Worm (Caenorhabditis elegans) whole organism, L3 larva: ENCODE results near the gene fig-1.

ENCODE experiments used
- R02D3.7 ChIP-seq: fragments of 150-350 bp; optimal IDR thresholded peaks from 2 replicates; lab custom pipeline; 2014; ENCODE audit warnings: missing biosample characterization, missing genetic modification characterization
- ZK546.5 ChIP-seq: sonication (generic microtip); optimal IDR thresholded peaks from 2 replicates; lab custom pipeline; 2017; ENCODE audit warnings: missing biosample characterization, missing genetic modification characterization
- aly-2 ChIP-seq: fragments of 150-350 bp; optimal IDR thresholded peaks from 2 replicates; lab custom pipeline; 2014; ENCODE audit warnings: missing biosample characterization, missing genetic modification characterization
- ama-1 ChIP-seq: fragments of 150-350 bp; optimal IDR thresholded peaks from 2 replicates; lab custom pipeline; 2018
- ceh-16 ChIP-seq: sonication (generic microtip); optimal IDR thresholded peaks from 2 replicates; lab custom pipeline; 2017; ENCODE audit warnings: missing biosample characterization, missing genetic modification characterization
- ceh-28 ChIP-seq: fragments of 150-350 bp; optimal IDR thresholded peaks from 2 replicates; lab custom pipeline; 2014; ENCODE audit warnings: missing biosample characterization, missing genetic modification reagents, missing genetic modification characterization
- ceh-82 ChIP-seq: fragments of 150-350 bp; optimal IDR thresholded peaks from 2 replicates; lab custom pipeline; 2014; ENCODE audit warnings: missing biosample characterization, missing genetic modification characterization
- ceh-9 ChIP-seq: sonication (generic microtip); optimal IDR thresholded peaks from 2 replicates; lab custom pipeline; 2018; ENCODE audit warnings: missing biosample characterization, missing genetic modification characterization
- daf-12 ChIP-seq: fragments of 150-350 bp; optimal IDR thresholded peaks from 2 replicates; lab custom pipeline; 2014; ENCODE audit warnings: missing biosample characterization, missing genetic modification reagents, missing genetic modification characterization
- egl-27 ChIP-seq: sonication (generic microtip); optimal IDR thresholded peaks from 4 replicates; lab custom pipeline; 2017; ENCODE audit warnings: missing biosample characterization, missing genetic modification reagents, missing genetic modification characterization
- egl-5 ChIP-seq: fragments of 150-350 bp; optimal IDR thresholded peaks from 2 replicates; lab custom pipeline; 2017; ENCODE audit warnings: missing biosample characterization, missing genetic modification reagents, missing genetic modification characterization, inconsistent platforms
- elt-1 ChIP-seq: fragments of 150-350 bp; optimal IDR thresholded peaks from 2 replicates; lab custom pipeline; 2014; ENCODE audit warnings: missing biosample characterization, missing genetic modification characterization
- elt-2 ChIP-seq: sonication (generic microtip); optimal IDR thresholded peaks from 2 replicates; lab custom pipeline; 2016; ENCODE audit warnings: missing genetic modification reagents, mild to moderate bottlenecking, missing genetic modification characterization, missing compliant biosample characterization
- elt-3 ChIP-seq, 3 experiments: fragments of 150-350 bp in 1 of 3; sonication (generic microtip) in 2 of 3; optimal IDR thresholded peaks; 2 replicates in 2 of 3; 4 replicates in 1 of 3; lab custom pipeline; 2014 to 2017; ENCODE audit warnings: missing biosample characterization in 3 of 3, missing genetic modification characterization in 3 of 3
- eor-1 ChIP-seq, 2 experiments: fragments of 150-350 bp; optimal IDR thresholded peaks; 2 replicates each; lab custom pipeline; 2014 to 2018; ENCODE audit warnings: missing biosample characterization in 2 of 2, missing genetic modification characterization in 2 of 2
- fkh-10 ChIP-seq: sonication (generic microtip); optimal IDR thresholded peaks from 2 replicates; lab custom pipeline; 2017; ENCODE audit warnings: missing biosample characterization, missing genetic modification reagents, missing genetic modification characterization
- fkh-2 ChIP-seq: fragments of 150-350 bp; optimal IDR thresholded peaks from 2 replicates; lab custom pipeline; 2014; ENCODE audit warnings: missing biosample characterization, missing genetic modification reagents, missing genetic modification characterization
- fos-1 ChIP-seq: fragments of 150-350 bp; optimal IDR thresholded peaks from 2 replicates; lab custom pipeline; 2014; ENCODE audit warnings: missing biosample characterization, missing genetic modification characterization
- hmg-11 ChIP-seq: sonication (generic microtip); optimal IDR thresholded peaks from 2 replicates; lab custom pipeline; 2016; ENCODE audit warnings: missing genetic modification characterization, missing compliant biosample characterization
- jun-1 ChIP-seq: fragments of 150-350 bp; optimal IDR thresholded peaks from 2 replicates; lab custom pipeline; 2014; ENCODE audit warnings: missing biosample characterization, missing genetic modification reagents, missing genetic modification characterization
- lin-15B ChIP-seq: fragments of 150-350 bp; optimal IDR thresholded peaks from 2 replicates; lab custom pipeline; 2014; ENCODE audit warnings: missing biosample characterization, missing genetic modification characterization
- lin-39 ChIP-seq: fragments of 150-350 bp; optimal IDR thresholded peaks from 2 replicates; lab custom pipeline; 2018; ENCODE audit warnings: missing biosample characterization, missing genetic modification reagents, missing genetic modification characterization
- lsy-12 ChIP-seq: sonication (generic microtip); optimal IDR thresholded peaks from 2 replicates; lab custom pipeline; 2016; ENCODE audit warnings: mild to moderate bottlenecking, missing genetic modification characterization, missing compliant biosample characterization
- mdl-1 ChIP-seq: fragments of 150-350 bp; optimal IDR thresholded peaks from 2 replicates; lab custom pipeline; 2014; ENCODE audit warnings: missing biosample characterization, missing genetic modification characterization
- mml-1 ChIP-seq: fragments of 150-350 bp; sonication (generic microtip); optimal IDR thresholded peaks from 3 replicates; lab custom pipeline; 2014; ENCODE audit warnings: missing biosample characterization, missing genetic modification characterization
- nfya-1 ChIP-seq: sonication (generic microtip); optimal IDR thresholded peaks from 2 replicates; lab custom pipeline; 2017; ENCODE audit warnings: missing genetic modification characterization, mild to moderate bottlenecking, missing compliant biosample characterization, antibody characterized with exemption, moderate library complexity; ENCODE audit not compliant: insufficient read depth
- nhr-11 ChIP-seq: fragments of 150-350 bp; optimal IDR thresholded peaks from 2 replicates; lab custom pipeline; 2014; ENCODE audit warnings: missing biosample characterization, missing genetic modification characterization
- nhr-12 ChIP-seq: fragments of 150-350 bp; optimal IDR thresholded peaks from 2 replicates; lab custom pipeline; 2014; ENCODE audit warnings: missing biosample characterization, missing genetic modification characterization
- nhr-23 ChIP-seq: fragments of 150-350 bp; optimal IDR thresholded peaks from 2 replicates; lab custom pipeline; 2014; ENCODE audit warnings: missing biosample characterization, missing genetic modification reagents, missing genetic modification characterization
- nhr-237 ChIP-seq: fragments of 150-350 bp; optimal IDR thresholded peaks from 2 replicates; lab custom pipeline; 2014; ENCODE audit warnings: missing biosample characterization, missing genetic modification characterization
- nhr-25 ChIP-seq: sonication (generic microtip); optimal IDR thresholded peaks from 2 replicates; lab custom pipeline; 2017; ENCODE audit warnings: missing biosample characterization, missing genetic modification characterization
- nhr-28 ChIP-seq: fragments of 150-350 bp; optimal IDR thresholded peaks from 2 replicates; lab custom pipeline; 2014; ENCODE audit warnings: missing biosample characterization, missing genetic modification characterization
- nhr-43 ChIP-seq: sonication (generic microtip); optimal IDR thresholded peaks from 2 replicates; lab custom pipeline; 2016; ENCODE audit warnings: mild to moderate bottlenecking, missing genetic modification characterization, missing compliant biosample characterization; ENCODE audit not compliant: poor library complexity, severe bottlenecking
- nhr-67 ChIP-seq: fragments of 150-350 bp; optimal IDR thresholded peaks from 2 replicates; lab custom pipeline; 2014; ENCODE audit warnings: missing biosample characterization, missing genetic modification characterization
- nhr-76 ChIP-seq: fragments of 150-350 bp; sonication (generic microtip); optimal IDR thresholded peaks from 5 replicates; lab custom pipeline; 2014; ENCODE audit warnings: missing biosample characterization, missing genetic modification characterization
- nhr-77 ChIP-seq: fragments of 150-350 bp; optimal IDR thresholded peaks from 2 replicates; lab custom pipeline; 2014; ENCODE audit warnings: missing biosample characterization, missing genetic modification characterization
- pha-4 ChIP-seq: fragments of 150-350 bp; optimal IDR thresholded peaks from 2 replicates; lab custom pipeline; 2014; ENCODE audit warnings: missing biosample characterization, missing genetic modification reagents, missing genetic modification characterization
- pqm-1 ChIP-seq: fragments of 150-350 bp; optimal IDR thresholded peaks from 2 replicates; lab custom pipeline; 2017; ENCODE audit warnings: missing biosample characterization, missing genetic modification characterization, inconsistent platforms
- sea-2 ChIP-seq: fragments of 150-350 bp; sonication (generic microtip); optimal IDR thresholded peaks from 4 replicates; lab custom pipeline; 2014; ENCODE audit warnings: missing biosample characterization, missing genetic modification reagents, missing genetic modification characterization
- skn-1 ChIP-seq: fragments of 150-350 bp; optimal IDR thresholded peaks from 2 replicates; lab custom pipeline; 2014; ENCODE audit warnings: missing biosample characterization, missing genetic modification characterization
- snpc-4 ChIP-seq: fragments of 150-350 bp; optimal IDR thresholded peaks from 2 replicates; lab custom pipeline; 2014; ENCODE audit warnings: missing biosample characterization, missing genetic modification characterization
- tbx-2 ChIP-seq: sonication (generic microtip); optimal IDR thresholded peaks from 2 replicates; lab custom pipeline; 2016; ENCODE audit warnings: mild to moderate bottlenecking, missing genetic modification characterization, missing compliant biosample characterization
- unc-39 ChIP-seq: sonication (generic microtip); optimal IDR thresholded peaks from 4 replicates; lab custom pipeline; 2017; ENCODE audit warnings: missing biosample characterization, missing genetic modification characterization
- unc-62 ChIP-seq: fragments of 150-350 bp; sonication (generic microtip); optimal IDR thresholded peaks from 4 replicates; lab custom pipeline; 2014; ENCODE audit warnings: missing biosample characterization, missing genetic modification reagents, missing genetic modification characterization
- zag-1 ChIP-seq: fragments of 150-350 bp; optimal IDR thresholded peaks from 2 replicates; lab custom pipeline; 2014; ENCODE audit warnings: missing biosample characterization, missing genetic modification characterization
- ztf-11 ChIP-seq: fragments of 150-350 bp; optimal IDR thresholded peaks from 2 replicates; lab custom pipeline; 2014; ENCODE audit warnings: missing biosample characterization, missing genetic modification characterization
- ztf-4 ChIP-seq: fragments of 150-350 bp; optimal IDR thresholded peaks from 2 replicates; lab custom pipeline; 2014; ENCODE audit warnings: missing biosample characterization, missing genetic modification characterization

The fig-1 gene

DNA sequence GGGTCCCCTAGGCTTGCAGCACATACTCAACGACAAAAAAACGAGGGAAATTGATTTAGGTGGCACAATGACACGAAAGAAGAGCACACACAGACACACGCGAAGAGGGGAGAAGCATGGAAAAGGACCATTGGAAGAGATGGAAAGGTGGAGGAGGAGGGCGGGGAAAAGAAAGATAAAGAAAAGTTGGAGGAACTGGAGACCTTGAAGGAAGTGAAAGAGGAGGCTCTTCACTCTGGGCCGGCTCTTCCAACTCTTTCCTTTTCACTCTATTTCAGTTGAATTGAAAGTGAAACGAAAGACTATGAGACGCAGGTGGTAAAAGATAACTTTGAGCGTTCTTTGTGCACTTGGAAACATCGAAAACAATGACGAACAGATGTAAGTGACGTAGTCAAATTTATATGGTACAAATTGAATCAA lies 19.6 kb downstream of the fig-1 start:
- TF ChIP-seq egl-5 (tag; lab: Kevin White, UChicago): peak; percentile 76
- no peak for TF ChIP-seq mml-1
- no peak for TF ChIP-seq ceh-82
- no peak for TF ChIP-seq daf-12
- no peak for TF ChIP-seq sea-2 (GFP tag; lab: Kevin White, UChicago)
- TF ChIP-seq mdl-1: no peak
- TF ChIP-seq nhr-25 (tag; lab: Kevin White, UChicago): no peak
- TF ChIP-seq elt-2 (tag; lab: Kevin White, UChicago): peak; percentile 27
- no peak for TF ChIP-seq nhr-12 (tag; lab: Kevin White, UChicago)
- peak; percentile 51 for TF ChIP-seq nhr-11 (tag; lab: Kevin White, UChicago)
- peak; percentile 81 for TF ChIP-seq hmg-11
- TF ChIP-seq snpc-4: peak; percentile 42
- no peak for TF ChIP-seq R02D3.7
- no peak for TF ChIP-seq ceh-16
- TF ChIP-seq lin-39 (tag; lab: Kevin White, UChicago): peak; percentile 56
- TF ChIP-seq ceh-28: peak; percentile 32
- TF ChIP-seq lsy-12: peak; percentile 43
- no peak for TF ChIP-seq fkh-2 (tag; lab: Kevin White, UChicago)
- peak; percentile 67 for TF ChIP-seq fkh-10
- no peak for TF ChIP-seq nhr-67 (tag; lab: Kevin White, UChicago)
- TF ChIP-seq jun-1 (tag; lab: Kevin White, UChicago): peak; percentile 52
- no peak for TF ChIP-seq ZK546.5 (tag; lab: Kevin White, UChicago)
- peak; percentile 59 for TF ChIP-seq tbx-2 (tag; lab: Kevin White, UChicago)
- peak; percentile 34 for TF ChIP-seq pha-4 (tag; lab: Kevin White, UChicago)
- TF ChIP-seq nhr-28: no peak
- no peak for TF ChIP-seq zag-1
- TF ChIP-seq nfya-1 (tag; lab: Kevin White, UChicago): peak; percentile 73
- no peak for TF ChIP-seq elt-1 (tag; lab: Kevin White, UChicago)
- no peak for TF ChIP-seq unc-39 (tag; lab: Kevin White, UChicago)
- TF ChIP-seq ztf-4: no peak
- TF ChIP-seq fos-1: no peak
- TF ChIP-seq elt-3 (tag; optimal IDR thresholded peaks at IDR 0.05; lab: Kevin White, UChicago): no peak
- no peak for TF ChIP-seq nhr-23
- peak; percentile 60 for TF ChIP-seq ama-1 (lab: Kevin White, UChicago)
- TF ChIP-seq pqm-1 (tag; lab: Kevin White, UChicago): peak; percentile 20
- no peak for TF ChIP-seq unc-62
- TF ChIP-seq aly-2 (tag; lab: Kevin White, UChicago): no peak
- TF ChIP-seq nhr-43 (tag; lab: Kevin White, UChicago): no peak
- TF ChIP-seq egl-27 (tag; lab: Kevin White, UChicago): no peak
- TF ChIP-seq skn-1: no peak
- TF ChIP-seq nhr-237 (tag; lab: Kevin White, UChicago): no peak
- no peak for TF ChIP-seq nhr-77 (tag; lab: Kevin White, UChicago)
- TF ChIP-seq nhr-76 (tag; lab: Kevin White, UChicago): no peak
- TF ChIP-seq eor-1 (tag; optimal IDR thresholded peaks at IDR 0.05; lab: Kevin White, UChicago): no peak
- no peak for TF ChIP-seq ceh-9
- no peak for TF ChIP-seq lin-15B (tag; lab: Kevin White, UChicago)
- TF ChIP-seq ztf-11 (tag; lab: Kevin White, UChicago): no peak

DNA sequence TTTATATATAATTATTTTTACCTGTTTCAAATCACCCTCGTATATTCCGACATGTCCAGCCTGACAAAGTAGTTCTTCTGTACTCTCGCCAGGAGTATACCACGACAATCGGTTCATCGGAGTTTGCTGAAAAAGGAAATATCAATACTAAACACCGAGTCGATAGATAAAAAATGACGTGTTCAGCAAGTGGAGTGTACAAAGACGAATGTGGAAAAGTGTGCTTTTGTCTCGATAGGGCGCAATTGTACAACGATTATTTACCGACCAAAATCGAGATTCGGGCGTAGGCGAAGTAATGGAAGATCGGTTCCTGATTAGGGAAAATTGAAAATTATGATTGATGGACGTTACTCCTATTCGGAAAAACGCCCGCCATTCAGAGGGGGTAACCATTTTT lies 20.5 kb downstream of the fig-1 start, which contains the start of gene vps-36:
Gene vps-36, minus strand, starts transcription at position 126 of the 400 bp plus-strand sequence.
- no peak for TF ChIP-seq aly-2 (tag; lab: Kevin White, UChicago)
- peak; percentile 59 for TF ChIP-seq pqm-1 (tag; lab: Kevin White, UChicago)
- peak; percentile 21 for TF ChIP-seq lin-15B (tag; lab: Kevin White, UChicago)
- no peak for TF ChIP-seq unc-39 (tag; lab: Kevin White, UChicago)
- TF ChIP-seq elt-2 (tag; lab: Kevin White, UChicago): peak; percentile 65
- TF ChIP-seq fos-1: no peak
- peak; percentile 74 for TF ChIP-seq pha-4 (tag; lab: Kevin White, UChicago)
- no peak for TF ChIP-seq jun-1 (tag; lab: Kevin White, UChicago)
- no peak for TF ChIP-seq tbx-2 (tag; lab: Kevin White, UChicago)
- no peak for TF ChIP-seq elt-3 (tag; optimal IDR thresholded peaks at IDR 0.05; lab: Kevin White, UChicago)
